Worm (Caenorhabditis elegans) whole organism, L2 larva: ENCODE data around the gene C50F4.4.

Experiments used
- F13H6.1 ChIP-seq: sonication (generic microtip); optimal IDR thresholded peaks from 2 replicates; lab custom pipeline; 2016; ENCODE audit warnings: missing genetic modification characterization, missing compliant biosample characterization
- R02D3.7 ChIP-seq: fragments of 150-350 bp; optimal IDR thresholded peaks from 2 replicates; lab custom pipeline; 2014; ENCODE audit warnings: missing biosample characterization, missing genetic modification characterization
- Y55F3AM.14 ChIP-seq: fragments of 200-800 bp; sonication (Bioruptor generic); optimal IDR thresholded peaks from 2 replicates; lab custom pipeline; 2018; ENCODE audit warnings: mild to moderate bottlenecking, missing genetic modification characterization, missing compliant biosample characterization
- ZK546.5 ChIP-seq: sonication (generic microtip); optimal IDR thresholded peaks from 2 replicates; lab custom pipeline; 2017; ENCODE audit warnings: missing biosample characterization, missing genetic modification characterization
- alr-1 ChIP-seq: fragments of 150-350 bp; optimal IDR thresholded peaks from 2 replicates; lab custom pipeline; 2014; ENCODE audit warnings: missing biosample characterization, missing genetic modification characterization
- aly-2 ChIP-seq: fragments of 150-350 bp; optimal IDR thresholded peaks from 2 replicates; lab custom pipeline; 2014; ENCODE audit warnings: missing biosample characterization, missing genetic modification characterization
- ceh-16 ChIP-seq: fragments of 150-350 bp; optimal IDR thresholded peaks from 2 replicates; lab custom pipeline; 2014; ENCODE audit warnings: missing biosample characterization, missing genetic modification characterization
- ceh-82 ChIP-seq: fragments of 150-350 bp; optimal IDR thresholded peaks from 2 replicates; lab custom pipeline; 2014; ENCODE audit warnings: missing biosample characterization, missing genetic modification characterization
- crh-2 ChIP-seq: sonication (generic microtip); optimal IDR thresholded peaks from 2 replicates; lab custom pipeline; 2017; ENCODE audit warnings: missing biosample characterization, missing genetic modification characterization
- dmd-4 ChIP-seq: sonication (generic microtip); optimal IDR thresholded peaks from 2 replicates; lab custom pipeline; 2017; ENCODE audit warnings: missing biosample characterization, missing genetic modification characterization
- egl-27 ChIP-seq: sonication (generic microtip); optimal IDR thresholded peaks from 3 replicates; lab custom pipeline; 2017; ENCODE audit warnings: missing biosample characterization, missing genetic modification reagents, missing genetic modification characterization
- elt-1 ChIP-seq: fragments of 150-350 bp; optimal IDR thresholded peaks from 2 replicates; lab custom pipeline; 2014; ENCODE audit warnings: missing biosample characterization, missing genetic modification characterization
- elt-3 ChIP-seq: sonication (generic microtip); optimal IDR thresholded peaks from 2 replicates; lab custom pipeline; 2017; ENCODE audit warnings: missing biosample characterization, missing genetic modification characterization
- fos-1 ChIP-seq: fragments of 150-350 bp; optimal IDR thresholded peaks from 2 replicates; lab custom pipeline; 2014; ENCODE audit warnings: missing biosample characterization, missing genetic modification characterization
- gmeb-1 ChIP-seq: fragments of 150-350 bp; optimal IDR thresholded peaks from 2 replicates; lab custom pipeline; 2014; ENCODE audit warnings: missing biosample characterization, missing genetic modification characterization
- lin-11 ChIP-seq: fragments of 150-350 bp; sonication (generic microtip); optimal IDR thresholded peaks from 2 replicates; lab custom pipeline; 2014; ENCODE audit warnings: missing biosample characterization, missing genetic modification characterization, inconsistent platforms, mixed read lengths
- lin-13 ChIP-seq: fragments of 150-350 bp; optimal IDR thresholded peaks from 2 replicates; lab custom pipeline; 2014; ENCODE audit warnings: missing biosample characterization, missing genetic modification reagents, missing genetic modification characterization
- lin-39 ChIP-seq: fragments of 150-350 bp; optimal IDR thresholded peaks from 2 replicates; lab custom pipeline; 2014; ENCODE audit warnings: missing biosample characterization, missing genetic modification reagents, missing genetic modification characterization
- lsy-2 ChIP-seq, 2 experiments: fragments of 150-350 bp in 1 of 2; sonication (generic microtip) in 1 of 2; optimal IDR thresholded peaks; 2 replicates each; lab custom pipeline; 2014 to 2017; ENCODE audit warnings: missing biosample characterization in 2 of 2, missing genetic modification characterization in 2 of 2
- mab-5 ChIP-seq: fragments of 150-350 bp; optimal IDR thresholded peaks from 2 replicates; lab custom pipeline; 2014; ENCODE audit warnings: missing biosample characterization, missing genetic modification characterization
- mbf-1 ChIP-seq: sonication (generic microtip); optimal IDR thresholded peaks from 2 replicates; lab custom pipeline; 2017; ENCODE audit warnings: missing biosample characterization, missing genetic modification characterization
- nhr-10 ChIP-seq: sonication (generic microtip); optimal IDR thresholded peaks from 2 replicates; lab custom pipeline; 2017; ENCODE audit warnings: missing biosample characterization, missing genetic modification characterization
- nhr-11 ChIP-seq: fragments of 150-350 bp; optimal IDR thresholded peaks from 2 replicates; lab custom pipeline; 2014; ENCODE audit warnings: missing biosample characterization, missing genetic modification characterization
- nhr-12 ChIP-seq: fragments of 150-350 bp; optimal IDR thresholded peaks from 2 replicates; lab custom pipeline; 2014; ENCODE audit warnings: missing biosample characterization, missing genetic modification characterization
- nhr-129 ChIP-seq: fragments of 150-350 bp; optimal IDR thresholded peaks from 2 replicates; lab custom pipeline; 2014; ENCODE audit warnings: missing biosample characterization, missing genetic modification characterization
- nhr-21 ChIP-seq: fragments of 150-350 bp; optimal IDR thresholded peaks from 2 replicates; lab custom pipeline; 2014; ENCODE audit warnings: missing biosample characterization, missing genetic modification characterization
- nhr-23 ChIP-seq: fragments of 150-350 bp; optimal IDR thresholded peaks from 2 replicates; lab custom pipeline; 2014; ENCODE audit warnings: missing biosample characterization, missing genetic modification reagents, missing genetic modification characterization
- nhr-237 ChIP-seq: fragments of 150-350 bp; optimal IDR thresholded peaks from 2 replicates; lab custom pipeline; 2014; ENCODE audit warnings: missing biosample characterization, missing genetic modification characterization
- nhr-77 ChIP-seq: fragments of 150-350 bp; optimal IDR thresholded peaks from 2 replicates; lab custom pipeline; 2014; ENCODE audit warnings: missing biosample characterization, missing genetic modification characterization
- peb-1 ChIP-seq: fragments of 150-350 bp; optimal IDR thresholded peaks from 2 replicates; lab custom pipeline; 2014; ENCODE audit warnings: missing biosample characterization, missing genetic modification characterization
- sem-4 ChIP-seq: fragments of 150-350 bp; optimal IDR thresholded peaks from 2 replicates; lab custom pipeline; 2014; ENCODE audit warnings: missing biosample characterization, missing genetic modification reagents, missing genetic modification characterization
- skn-1 ChIP-seq: sonication (generic microtip); optimal IDR thresholded peaks from 2 replicates; lab custom pipeline; 2017; ENCODE audit warnings: missing biosample characterization, missing genetic modification characterization
- sma-3 ChIP-seq: sonication (generic microtip); optimal IDR thresholded peaks from 2 replicates; lab custom pipeline; 2016; ENCODE audit warnings: missing genetic modification reagents, missing genetic modification characterization, missing compliant biosample characterization
- sma-9 ChIP-seq, 2 experiments: fragments of 150-350 bp in 1 of 2; sonication (generic microtip) in 1 of 2; optimal IDR thresholded peaks; 2 replicates each; lab custom pipeline; 2014 to 2016; ENCODE audit warnings: missing genetic modification characterization in 2 of 2, mild to moderate bottlenecking in 1 of 2, missing biosample characterization in 1 of 2, missing compliant biosample characterization in 1 of 2, missing genetic modification reagents in 1 of 2, moderate library complexity in 1 of 2
- snpc-4 ChIP-seq: fragments of 150-350 bp; optimal IDR thresholded peaks from 2 replicates; lab custom pipeline; 2014; ENCODE audit warnings: missing biosample characterization, missing genetic modification characterization
- unc-39 ChIP-seq: fragments of 150-350 bp; optimal IDR thresholded peaks from 2 replicates; lab custom pipeline; 2014; ENCODE audit warnings: missing biosample characterization, missing genetic modification characterization
- unc-55 ChIP-seq: fragments of 150-350 bp; sonication (generic microtip); optimal IDR thresholded peaks from 3 replicates; lab custom pipeline; 2014; ENCODE audit warnings: missing biosample characterization, missing genetic modification reagents, missing genetic modification characterization
- unc-62 ChIP-seq: fragments of 150-350 bp; optimal IDR thresholded peaks from 2 replicates; lab custom pipeline; 2014; ENCODE audit warnings: missing biosample characterization, missing genetic modification reagents, missing genetic modification characterization
- ztf-11 ChIP-seq: sonication (generic microtip); optimal IDR thresholded peaks from 2 replicates; lab custom pipeline; 2017; ENCODE audit warnings: missing biosample characterization, missing genetic modification characterization
- ztf-4 ChIP-seq: fragments of 150-350 bp; optimal IDR thresholded peaks from 2 replicates; lab custom pipeline; 2014; ENCODE audit warnings: missing biosample characterization, missing genetic modification characterization

C50F4.4 gene

DNA sequence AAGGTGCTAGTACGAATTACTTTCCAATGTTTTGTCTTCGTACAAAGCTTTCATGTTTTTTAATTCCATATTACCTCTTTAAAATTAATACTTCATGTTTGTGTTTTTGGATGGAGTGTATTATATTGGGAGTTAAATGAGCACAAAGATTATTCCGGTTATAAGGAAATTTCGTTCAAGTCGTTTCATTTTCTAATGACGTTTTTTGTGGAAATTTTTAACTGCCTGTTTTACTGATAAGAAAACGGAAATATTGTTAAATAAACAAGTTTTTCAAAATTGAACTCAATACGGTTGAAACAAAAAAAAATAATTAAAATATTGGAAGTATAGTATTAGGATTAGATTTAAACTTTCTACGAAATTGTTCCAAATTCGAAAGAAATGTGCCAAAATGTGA, 9.2 kb upstream of the C50F4.4 start:
- peak; percentile 45 for TF ChIP-seq fos-1
- no peak for TF ChIP-seq mbf-1 (tag; lab: Kevin White, UChicago)
- TF ChIP-seq sma-3 = no peak

DNA sequence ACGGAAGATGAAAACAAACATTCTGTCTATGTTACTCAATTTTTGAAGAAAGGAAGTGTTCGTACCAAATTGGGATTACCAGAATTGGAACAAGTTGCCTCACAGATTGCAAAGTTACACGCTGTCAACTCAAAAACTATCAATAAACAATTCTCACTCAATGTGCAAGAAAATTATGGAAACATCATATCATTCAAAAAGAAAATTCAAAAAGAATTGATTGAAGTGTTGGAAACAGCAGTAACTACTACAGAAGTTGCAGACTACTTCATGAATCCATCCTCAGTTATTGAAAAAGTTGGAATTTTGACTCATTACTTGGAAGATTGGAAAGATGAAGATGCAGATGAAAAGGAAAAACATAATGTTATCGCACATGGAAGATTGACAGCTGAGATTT, 8.6 kb upstream of the C50F4.4 start:
- no peak for TF ChIP-seq nhr-237 (tag; lab: Kevin White, UChicago)
- no peak for TF ChIP-seq alr-1 (tag; lab: Kevin White, UChicago)
- no peak for TF ChIP-seq nhr-10 (tag; lab: Kevin White, UChicago)
- TF ChIP-seq ztf-4 (tag; lab: Kevin White, UChicago) = no peak
- TF ChIP-seq nhr-23 (tag; lab: Kevin White, UChicago) = no peak
- TF ChIP-seq elt-3 (tag; lab: Kevin White, UChicago) = no peak
- TF ChIP-seq unc-39 (tag; lab: Kevin White, UChicago) = no peak
- no peak for TF ChIP-seq skn-1 (tag; lab: Kevin White, UChicago)
- TF ChIP-seq R02D3.7 = no peak
- no peak for TF ChIP-seq peb-1 (tag; lab: Kevin White, UChicago)
- no peak for TF ChIP-seq nhr-129
- no peak for TF ChIP-seq elt-1 (tag; lab: Kevin White, UChicago)
- no peak for TF ChIP-seq F13H6.1

DNA sequence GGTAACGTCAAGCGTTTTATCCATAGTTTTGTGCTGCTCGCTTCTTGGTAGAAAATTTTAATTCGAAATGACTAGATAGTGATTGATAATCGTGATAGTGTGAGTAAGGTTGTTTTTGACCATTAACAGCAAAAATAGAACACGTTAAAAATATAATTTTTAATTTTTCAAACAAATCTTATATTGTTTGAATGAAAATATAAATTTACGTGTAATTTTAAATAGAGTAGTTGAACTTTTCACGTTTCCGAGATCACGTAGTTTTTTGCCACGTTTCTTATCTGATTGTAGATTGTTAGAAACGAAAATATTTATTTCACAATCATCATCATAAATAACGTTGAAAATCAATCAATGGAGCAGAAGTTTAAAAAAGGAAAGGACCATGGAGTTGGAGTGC, 5.1 kb upstream of the C50F4.4 start, which contains the start of the genes C50F4.10 and pfk-1.2:
Gene C50F4.10 (minus strand): TSS at position 101 of the 400 bp plus-strand sequence.
Gene pfk-1.2 (plus strand): TSS at position 325 of the 400 bp plus-strand sequence.
- TF ChIP-seq unc-39 (tag; lab: Kevin White, UChicago) = no peak
- no peak for TF ChIP-seq nhr-129

DNA sequence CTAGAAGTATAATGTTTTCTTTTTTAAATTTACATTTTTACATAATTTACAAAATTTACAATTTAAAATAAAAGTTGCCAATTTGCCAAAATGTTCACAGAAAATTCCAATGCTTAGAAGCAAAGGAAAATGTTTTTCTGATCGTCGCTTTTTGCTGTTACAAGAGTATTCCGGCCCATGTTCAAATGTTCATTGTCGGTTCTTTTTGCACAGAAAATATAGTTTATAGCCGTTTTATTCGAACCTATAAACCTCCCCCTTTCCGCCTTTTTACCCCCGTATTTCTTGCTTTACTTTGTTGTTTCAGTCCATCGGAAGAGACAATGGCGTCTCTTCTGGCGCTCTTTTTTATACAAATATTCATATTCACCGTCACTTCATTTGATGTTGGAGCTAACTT, 1.9 kb upstream of the C50F4.4 start, which contains the start of gene tag-329:
Gene tag-329 (plus strand): TSS at position 301 of the 400 bp plus-strand sequence.
- TF ChIP-seq snpc-4 (tag; lab: Kevin White, UChicago) = no peak
- TF ChIP-seq peb-1 (tag; lab: Kevin White, UChicago) = no peak
- no peak for TF ChIP-seq unc-39 (tag; lab: Kevin White, UChicago)
- no peak for TF ChIP-seq sma-3
- no peak for TF ChIP-seq lsy-2 (tag; optimal IDR thresholded peaks at IDR 0.05; lab: Kevin White, UChicago)
- TF ChIP-seq fos-1 = no peak
- no peak for TF ChIP-seq mab-5 (tag; lab: Kevin White, UChicago)
- TF ChIP-seq F13H6.1 = no peak
- no peak for TF ChIP-seq ceh-16
- no peak for TF ChIP-seq egl-27 (tag; lab: Kevin White, UChicago)
- no peak for TF ChIP-seq ZK546.5
- no peak for TF ChIP-seq ceh-82
- TF ChIP-seq nhr-12 (tag; lab: Kevin White, UChicago) = no peak

DNA sequence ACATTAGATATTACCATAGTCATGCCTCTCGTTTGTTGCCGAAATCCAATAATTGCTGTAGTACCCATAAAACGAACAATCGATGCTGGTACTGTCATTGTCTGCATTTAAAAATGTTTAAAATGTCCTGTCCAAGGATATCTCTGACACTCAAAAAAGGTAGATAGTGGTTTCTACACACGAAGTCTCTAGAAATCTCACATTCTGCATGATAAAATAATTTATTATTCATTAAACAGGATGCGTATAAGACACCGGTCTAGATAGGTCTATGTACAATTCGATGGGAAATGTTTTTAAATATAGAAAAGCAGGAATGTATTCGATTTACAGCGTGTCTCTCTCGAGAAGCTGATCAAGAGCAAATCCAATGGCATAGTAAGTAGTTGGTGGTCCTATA, 3.1 kb downstream of the C50F4.4 start, which contains the start of gene C50F4.12:
Gene C50F4.12 (minus strand): TSS at position 101 of the 400 bp plus-strand sequence.
- TF ChIP-seq crh-2 (tag; lab: Kevin White, UChicago) = no peak
- TF ChIP-seq ZK546.5 = no peak
- no peak for TF ChIP-seq lin-11 (tag; lab: Kevin White, UChicago)
- TF ChIP-seq sem-4 (tag; lab: Kevin White, UChicago) = no peak

DNA sequence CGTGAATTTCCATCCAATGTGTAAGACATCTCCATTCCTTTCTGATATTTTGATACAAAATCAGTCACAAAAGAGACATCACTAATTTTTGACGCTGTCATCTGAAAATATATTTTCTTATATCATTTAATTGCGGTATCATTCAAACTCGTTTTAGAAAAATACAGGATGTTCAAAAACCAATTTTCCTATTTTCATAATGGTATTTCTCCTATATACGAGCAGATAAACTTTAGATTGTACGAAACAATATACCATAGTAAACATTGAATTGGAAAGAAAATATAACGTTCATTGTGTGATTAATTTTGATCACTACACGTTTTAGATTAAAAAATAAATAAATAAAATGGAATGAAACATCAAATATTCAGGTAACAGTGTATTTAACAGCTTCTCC, 4.9 kb downstream of the C50F4.4 start, which contains the start of gene C50F4.16:
Gene C50F4.16 (minus strand): TSS at position 101 of the 400 bp plus-strand sequence.
- TF ChIP-seq F13H6.1 (no peak), nhr-11 (tag; lab: Kevin White, UChicago) (no peak), lin-39 (no peak)

DNA sequence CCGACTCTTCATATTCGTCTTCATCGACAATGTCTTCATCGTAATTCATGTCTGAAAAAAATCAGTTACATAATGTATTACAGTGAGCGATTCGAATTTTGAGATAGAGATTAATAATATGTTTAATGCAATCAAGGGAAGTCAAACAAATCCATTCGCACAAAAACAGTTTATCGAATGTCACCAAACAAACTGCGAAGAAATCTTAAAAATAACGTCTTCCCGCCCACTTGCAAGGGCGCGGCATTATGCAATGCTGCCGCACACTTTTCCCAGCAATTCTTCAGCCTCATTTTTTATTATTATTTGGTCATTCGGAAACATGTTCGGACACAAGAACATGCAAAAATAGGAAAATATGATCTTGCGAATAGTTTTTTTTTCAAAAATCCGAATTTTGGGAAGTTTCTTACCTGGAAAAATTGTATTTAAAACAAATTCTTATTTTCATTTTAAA, 7.6 kb downstream of the C50F4.4 start, which contains the start of gene mdf-1:
Gene mdf-1 (minus strand): TSS at position 51 of the 457 bp plus-strand sequence.
- no peak for TF ChIP-seq unc-62 (GFP tag; lab: Kevin White, UChicago)
- no peak for TF ChIP-seq dmd-4
- TF ChIP-seq ZK546.5 = no peak
- TF ChIP-seq nhr-11 (tag; lab: Kevin White, UChicago) = no peak
- TF ChIP-seq alr-1 (tag; lab: Kevin White, UChicago) = no peak
- TF ChIP-seq ceh-82 = no peak
- TF ChIP-seq ceh-16 = peak; percentile 11
- TF ChIP-seq unc-55 = peak; percentile 83
- no peak for TF ChIP-seq ztf-11 (tag; lab: Kevin White, UChicago)
- TF ChIP-seq R02D3.7 = no peak
- TF ChIP-seq lin-11 (tag; lab: Kevin White, UChicago) = peak; percentile 54
- TF ChIP-seq snpc-4 (tag; lab: Kevin White, UChicago) = peak; percentile 37
- no peak for TF ChIP-seq aly-2 (tag; lab: Kevin White, UChicago)
- TF ChIP-seq gmeb-1 (tag; lab: Kevin White, UChicago) = peak; percentile 83
- no peak for TF ChIP-seq nhr-237 (tag; lab: Kevin White, UChicago)
- peak; percentile 73 for TF ChIP-seq nhr-21 (tag; lab: Kevin White, UChicago)
- TF ChIP-seq nhr-77 (tag; lab: Kevin White, UChicago) = no peak
- TF ChIP-seq unc-39 (tag; lab: Kevin White, UChicago) = no peak
- peak; percentile 35 for TF ChIP-seq mab-5 (tag; lab: Kevin White, UChicago)
- peak; percentile 60 for TF ChIP-seq sma-9 (GFP tag; optimal IDR thresholded peaks at IDR 0.05; lab: Kevin White, UChicago)
- no peak for TF ChIP-seq sma-9 (tag; optimal IDR thresholded peaks at IDR 0.05; lab: Kevin White, UChicago)
- TF ChIP-seq lin-13 (GFP tag; lab: Kevin White, UChicago) = peak; percentile 87
- TF ChIP-seq elt-3 (tag; lab: Kevin White, UChicago) = no peak
- peak; percentile 28 for TF ChIP-seq Y55F3AM.14 (GFP tag; lab: Kevin White, UChicago)
- no peak for TF ChIP-seq nhr-12 (tag; lab: Kevin White, UChicago)
